Worm (Caenorhabditis elegans): ENCODE data around the gene T26C5.3.

The T26C5.3 gene

DNA sequence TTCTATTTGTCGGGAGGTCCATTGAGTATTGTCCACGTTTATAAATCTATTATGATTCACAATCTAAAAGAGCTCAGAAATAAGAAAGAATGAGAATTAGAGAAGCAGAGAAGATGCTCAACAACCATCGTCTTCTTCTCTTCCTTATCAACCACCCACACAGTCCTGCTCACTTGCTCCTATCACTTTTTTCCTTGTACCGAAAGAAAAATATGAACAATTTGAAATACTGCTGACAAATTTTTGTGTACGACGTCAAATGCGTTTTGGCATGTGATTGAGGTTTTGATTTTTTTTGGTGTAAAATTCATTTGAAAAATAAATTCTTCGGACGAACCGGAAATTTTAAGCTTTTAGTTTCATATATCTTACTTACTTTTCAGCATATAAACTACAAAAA, 40.1 kb upstream of the T26C5.3 start:
- TF ChIP-seq pha-4 (tag; optimal IDR thresholded peaks at IDR 0.05) (no peak), elt-3 (tag; optimal IDR thresholded peaks at IDR 0.05) (no peak), snpc-4 (tag; optimal IDR thresholded peaks at IDR 0.05) (no peak), flh-1 (GFP tag; optimal IDR thresholded peaks at IDR 0.05) (no peak), nhr-2 (tag; optimal IDR thresholded peaks at IDR 0.05) (no peak), mab-5 (tag; optimal IDR thresholded peaks at IDR 0.05) (no peak), lin-32 (GFP tag; optimal IDR thresholded peaks at IDR 0.05) (no peak), ceh-43 (GFP tag; optimal IDR thresholded peaks at IDR 0.05) (no peak), nhr-237 (tag; optimal IDR thresholded peaks at IDR 0.05) (no peak), drap-1 (GFP tag; optimal IDR thresholded peaks at IDR 0.05) (no peak), sem-2 (GFP tag; optimal IDR thresholded peaks at IDR 0.05) (no peak), cnd-1 (tag; optimal IDR thresholded peaks at IDR 0.05) (no peak), ceh-39 (tag; optimal IDR thresholded peaks at IDR 0.05) (no peak), unc-62 (GFP tag; optimal IDR thresholded peaks at IDR 0.05) (no peak), nhr-28 (tag; optimal IDR thresholded peaks at IDR 0.05) (no peak), lin-13 (tag; optimal IDR thresholded peaks at IDR 0.05) (no peak), sptf-1 (tag; optimal IDR thresholded peaks at IDR 0.05) (no peak), ham-2 (GFP tag; optimal IDR thresholded peaks at IDR 0.05) (no peak), elt-1 (tag; optimal IDR thresholded peaks at IDR 0.05; ENCODE audit: borderline replicate concordance, insufficient read depth) (no peak), bed-3 (GFP tag; optimal IDR thresholded peaks at IDR 0.05) (no peak)

DNA sequence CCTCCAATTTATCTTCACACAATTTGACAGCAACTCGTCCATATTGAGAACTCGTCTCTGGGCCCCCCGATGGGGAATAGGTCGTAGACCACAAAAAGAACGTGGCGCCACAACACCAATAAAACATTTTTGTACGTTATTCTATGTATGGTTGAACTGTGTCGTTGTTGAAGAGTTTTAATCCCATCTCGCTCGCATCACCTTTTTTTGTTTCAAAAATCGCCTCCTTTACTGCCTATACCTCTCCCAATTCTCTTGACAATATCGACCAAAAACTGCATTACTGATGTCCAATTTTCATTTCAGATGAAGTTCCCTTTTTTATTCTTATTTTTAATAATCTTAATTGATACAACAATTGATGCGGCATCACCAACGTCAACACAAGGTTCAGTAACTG, 39.2 kb upstream of the T26C5.3 start, which contains the start of gene let-23:
TSS of gene let-23 (plus strand) at position 301 of the 400 bp plus-strand sequence.
- TF ChIP-seq drap-1 (GFP tag; optimal IDR thresholded peaks at IDR 0.05) (no peak), elt-3 (tag; optimal IDR thresholded peaks at IDR 0.05) (no peak), mep-1 (tag; optimal IDR thresholded peaks at IDR 0.05) (no peak), lin-13 (tag; optimal IDR thresholded peaks at IDR 0.05) (no peak), zip-8 (tag; optimal IDR thresholded peaks at IDR 0.05) (no peak), ceh-43 (GFP tag; optimal IDR thresholded peaks at IDR 0.05) (no peak), ztf-11 (tag; optimal IDR thresholded peaks at IDR 0.05) (no peak), sptf-1 (tag; optimal IDR thresholded peaks at IDR 0.05) (no peak), nhr-12 (tag; optimal IDR thresholded peaks at IDR 0.05) (no peak), M03D4.4 (tag; optimal IDR thresholded peaks at IDR 0.05) (no peak), pha-4 (tag; optimal IDR thresholded peaks at IDR 0.05) (no peak), tbx-8 (GFP tag; optimal IDR thresholded peaks at IDR 0.05) (no peak), bed-3 (GFP tag; optimal IDR thresholded peaks at IDR 0.05) (no peak), unc-62 (GFP tag; optimal IDR thresholded peaks at IDR 0.05) (no peak)

DNA sequence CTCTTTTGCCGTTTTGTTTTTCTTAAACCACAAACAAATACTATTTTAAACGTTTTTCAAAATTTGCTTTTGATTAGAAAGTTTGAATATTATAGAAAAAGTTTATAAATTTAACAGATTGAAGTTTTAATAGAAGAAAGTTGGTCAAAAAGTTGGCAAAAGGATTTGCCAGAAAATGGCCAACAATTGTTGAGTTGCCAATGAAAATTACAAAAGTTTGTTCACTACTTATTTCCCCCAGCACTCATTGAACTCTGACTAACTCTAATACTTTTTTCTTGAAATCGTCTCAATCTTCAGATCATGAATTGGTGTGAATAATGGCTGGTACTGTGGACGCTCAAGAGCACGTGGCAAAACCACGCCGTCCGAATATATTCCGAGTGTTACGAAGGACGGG, 26.3 kb upstream of the T26C5.3 start, which contains the start of gene ZK1067.4:
TSS of gene ZK1067.4 (plus strand) at position 301 of the 400 bp plus-strand sequence.
- no peak for TF ChIP-seq ceh-43 (GFP tag; optimal IDR thresholded peaks at IDR 0.05)

DNA sequence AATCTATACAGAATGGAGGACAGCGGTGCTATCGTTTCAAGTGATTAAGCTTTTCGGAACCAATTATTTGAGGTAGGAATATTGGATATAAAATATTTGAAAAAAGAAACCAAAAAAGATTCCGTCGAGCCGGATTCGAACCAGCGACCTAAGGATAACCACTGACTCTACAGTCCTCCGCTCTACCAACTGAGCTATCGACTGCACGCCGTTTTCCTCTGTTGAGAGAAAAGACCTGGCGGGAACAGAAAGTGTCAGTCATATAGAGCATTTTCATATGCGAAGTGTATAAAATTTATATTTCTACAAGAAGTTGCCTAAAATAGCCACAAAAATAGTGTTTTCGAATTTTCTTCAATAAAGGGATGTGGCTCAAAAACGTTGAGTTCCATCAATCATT, 24.7 kb upstream of the T26C5.3 start:
- TF ChIP-seq blmp-1 (tag; optimal IDR thresholded peaks at IDR 0.05) (no peak), unc-39 (tag; optimal IDR thresholded peaks at IDR 0.05) (no peak), nhr-12 (tag; optimal IDR thresholded peaks at IDR 0.05) (no peak), lin-13 (tag; optimal IDR thresholded peaks at IDR 0.05) (no peak)

DNA sequence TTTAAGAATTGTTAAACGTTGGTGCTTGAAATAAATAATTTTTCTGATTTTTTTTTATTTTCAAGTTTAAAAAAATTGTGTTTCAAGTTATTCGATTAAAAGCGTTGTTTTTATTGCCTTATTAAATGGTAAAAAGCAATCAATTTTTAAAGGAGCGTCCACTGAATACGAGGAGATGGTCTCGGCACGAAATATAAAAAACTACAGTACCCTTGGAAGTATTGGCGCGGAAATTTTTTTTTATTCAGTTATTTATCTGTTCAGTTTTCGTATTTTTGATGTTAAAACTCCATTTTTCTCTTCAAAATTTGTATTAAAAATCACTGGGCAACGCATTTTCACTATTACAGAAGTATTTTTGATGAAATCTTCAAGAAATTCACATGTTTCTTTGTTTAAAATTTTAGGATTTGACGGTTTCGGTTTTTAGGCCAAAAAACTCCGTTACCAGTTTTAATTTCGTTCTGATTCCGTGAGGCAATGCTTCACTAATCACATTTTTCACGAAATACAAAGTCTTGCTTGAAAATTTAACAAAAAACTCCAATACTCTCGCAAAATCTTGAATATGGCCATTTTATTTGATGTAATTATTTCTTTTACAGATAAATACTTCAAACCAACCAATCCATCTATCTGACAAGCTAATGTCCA, 23.2 kb upstream of the T26C5.3 start, which contains the start of gene znfx-1:
TSS of gene znfx-1 (plus strand) at position 604 of the 654 bp plus-strand sequence.
- no peak for TF ChIP-seq nhr-28 (tag; optimal IDR thresholded peaks at IDR 0.05)
- TF ChIP-seq ceh-39 (tag; optimal IDR thresholded peaks at IDR 0.05): no peak
- TF ChIP-seq unc-62 (GFP tag; optimal IDR thresholded peaks at IDR 0.05): no peak
- no peak for TF ChIP-seq nhr-12 (tag; optimal IDR thresholded peaks at IDR 0.05)
- no peak for TF ChIP-seq unc-120 (tag; optimal IDR thresholded peaks at IDR 0.05; ENCODE audit: poor library complexity, severe bottlenecking)
- TF ChIP-seq nhr-2 (tag; optimal IDR thresholded peaks at IDR 0.05): no peak
- no peak for TF ChIP-seq lsy-2 (tag; optimal IDR thresholded peaks at IDR 0.05)
- TF ChIP-seq hlh-1 (tag; optimal IDR thresholded peaks at IDR 0.05): no peak
- TF ChIP-seq ztf-11 (tag; optimal IDR thresholded peaks at IDR 0.05): no peak
- no peak for TF ChIP-seq pha-4 (tag; optimal IDR thresholded peaks at IDR 0.05)
- TF ChIP-seq elt-3 (tag; optimal IDR thresholded peaks at IDR 0.05): no peak
- TF ChIP-seq mep-1 (tag; optimal IDR thresholded peaks at IDR 0.05): no peak
- TF ChIP-seq M03D4.4 (tag; optimal IDR thresholded peaks at IDR 0.05): no peak
- TF ChIP-seq mls-2 (tag; optimal IDR thresholded peaks at IDR 0.05): no peak
